Fruit fly (Drosophila melanogaster) whole organism, prepupa: ENCODE results near the gene Mcm6.

Experiments used
- CG16779 ChIP-seq: fragments of 200-800 bp; sonication (Bioruptor generic); optimal IDR thresholded peaks from 3 replicates; lab custom pipeline; 2017; ENCODE audit warnings: missing biosample characterization, mild to moderate bottlenecking, missing genetic modification characterization
- salr ChIP-seq, 2 experiments: fragments of 200-800 bp; sonication (Bioruptor generic); optimal IDR thresholded peaks; 3 replicates each; lab custom pipeline; 2016 to 2018; ENCODE audit warnings: missing biosample characterization in 2 of 2, missing genetic modification characterization in 2 of 2, mild to moderate bottlenecking in 1 of 2
- spab ChIP-seq: fragments of 200-800 bp; sonication (Bioruptor generic); optimal IDR thresholded peaks from 2 replicates; lab custom pipeline; 2017; ENCODE audit warnings: missing biosample characterization, mild to moderate bottlenecking, missing genetic modification characterization, missing genetic modification reagents

DNA sequence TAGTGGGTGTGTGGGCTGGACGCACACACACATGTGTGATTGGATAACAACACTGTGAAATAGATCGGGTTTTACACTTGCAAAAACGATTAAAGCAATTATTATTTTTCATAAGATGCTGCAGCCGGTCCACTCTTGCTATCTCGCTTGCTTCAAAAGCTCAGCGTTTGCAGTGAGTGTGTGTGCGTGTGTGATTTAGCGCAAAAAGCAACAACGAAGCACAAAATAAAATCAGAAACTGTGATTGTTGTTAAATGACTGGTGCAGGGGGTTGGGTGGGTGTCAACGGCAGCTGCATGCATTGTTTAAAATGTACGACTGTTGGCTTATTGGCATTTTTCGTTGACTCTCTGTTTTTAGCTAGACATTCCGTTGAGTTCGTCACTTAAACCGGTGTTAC, 12.3 kb upstream of the Mcm6 start:
- no peak for TF ChIP-seq salr (GFP tag; optimal IDR thresholded peaks at IDR 0.05; lab: Kevin White, UChicago)
- TF ChIP-seq spab, result no peak
- no peak for TF ChIP-seq CG16779 (tag; lab: Kevin White, UChicago)
